Fruit fly (Drosophila melanogaster): ENCODE measurements around the gene CG43861.

dm6 chr2L:19940036-19940435 lies 77.0 kb downstream of the CG43861 start:
- TF ChIP-seq Ets98B (GFP tag; IDR thresholded peaks at IDR 0.05) (no peak), gl (tag; optimal IDR thresholded peaks at IDR 0.05) (no peak), CG17806 (tag; optimal IDR thresholded peaks at IDR 0.05) (no peak), fd96Ca (GFP tag; IDR thresholded peaks at IDR 0.05) (no peak), rn (GFP tag; IDR thresholded peaks at IDR 0.05) (no peak), CG32121 (GFP tag; IDR thresholded peaks at IDR 0.05) (no peak), CG9948 (tag; optimal IDR thresholded peaks at IDR 0.05) (no peak), CG4496 (GFP tag; IDR thresholded peaks at IDR 0.05) (0 out of 3 replicates have a peak, but pooled peaks have one; percentile 30), EcR (GFP tag; optimal IDR thresholded peaks at IDR 0.05) (no peak), Pif1A (GFP tag; optimal IDR thresholded peaks at IDR 0.05) (no peak), CG34367 (tag; optimal IDR thresholded peaks at IDR 0.05) (no peak), CG8301 (tag; optimal IDR thresholded peaks at IDR 0.05) (no peak), CG13204 (GFP tag; optimal IDR thresholded peaks at IDR 0.05) (no peak), CG15710 (tag; optimal IDR thresholded peaks at IDR 0.05) (no peak)
